Worm (Caenorhabditis elegans) whole organism, L2 larva: ENCODE data around the gene pha-1.

ENCODE experiments used
- C34F6.9 ChIP-seq: fragments of 150-350 bp; optimal IDR thresholded peaks from 2 replicates; lab custom pipeline; 2014; ENCODE audit warnings: missing biosample characterization, missing genetic modification characterization
- F13H6.1 ChIP-seq: sonication (generic microtip); optimal IDR thresholded peaks from 2 replicates; lab custom pipeline; 2016; ENCODE audit warnings: missing genetic modification characterization, missing compliant biosample characterization
- Y55F3AM.14 ChIP-seq: fragments of 200-800 bp; sonication (Bioruptor generic); optimal IDR thresholded peaks from 2 replicates; lab custom pipeline; 2018; ENCODE audit warnings: mild to moderate bottlenecking, missing genetic modification characterization, missing compliant biosample characterization
- ZK546.5 ChIP-seq: sonication (generic microtip); optimal IDR thresholded peaks from 2 replicates; lab custom pipeline; 2017; ENCODE audit warnings: missing biosample characterization, missing genetic modification characterization
- blmp-1 ChIP-seq: sonication (generic microtip); optimal IDR thresholded peaks from 2 replicates; lab custom pipeline; 2017; ENCODE audit warnings: missing genetic modification characterization, mild to moderate bottlenecking, missing compliant biosample characterization, antibody characterized with exemption, moderate library complexity; ENCODE audit not compliant: insufficient read depth
- ceh-82 ChIP-seq: fragments of 150-350 bp; optimal IDR thresholded peaks from 2 replicates; lab custom pipeline; 2014; ENCODE audit warnings: missing biosample characterization, missing genetic modification characterization
- crh-2 ChIP-seq: sonication (generic microtip); optimal IDR thresholded peaks from 2 replicates; lab custom pipeline; 2017; ENCODE audit warnings: missing biosample characterization, missing genetic modification characterization
- egl-27 ChIP-seq: sonication (generic microtip); optimal IDR thresholded peaks from 3 replicates; lab custom pipeline; 2017; ENCODE audit warnings: missing biosample characterization, missing genetic modification reagents, missing genetic modification characterization
- fos-1 ChIP-seq: fragments of 150-350 bp; optimal IDR thresholded peaks from 2 replicates; lab custom pipeline; 2014; ENCODE audit warnings: missing biosample characterization, missing genetic modification characterization
- gmeb-1 ChIP-seq: fragments of 150-350 bp; optimal IDR thresholded peaks from 2 replicates; lab custom pipeline; 2014; ENCODE audit warnings: missing biosample characterization, missing genetic modification characterization
- lin-11 ChIP-seq: fragments of 150-350 bp; sonication (generic microtip); optimal IDR thresholded peaks from 2 replicates; lab custom pipeline; 2014; ENCODE audit warnings: missing biosample characterization, missing genetic modification characterization, inconsistent platforms, mixed read lengths
- lin-13 ChIP-seq: fragments of 150-350 bp; optimal IDR thresholded peaks from 2 replicates; lab custom pipeline; 2014; ENCODE audit warnings: missing biosample characterization, missing genetic modification reagents, missing genetic modification characterization
- lsy-2 ChIP-seq, 2 experiments: fragments of 150-350 bp in 1 of 2; sonication (generic microtip) in 1 of 2; optimal IDR thresholded peaks; 2 replicates each; lab custom pipeline; 2014 to 2017; ENCODE audit warnings: missing biosample characterization in 2 of 2, missing genetic modification characterization in 2 of 2
- mab-5 ChIP-seq: fragments of 150-350 bp; optimal IDR thresholded peaks from 2 replicates; lab custom pipeline; 2014; ENCODE audit warnings: missing biosample characterization, missing genetic modification characterization
- nhr-10 ChIP-seq: sonication (generic microtip); optimal IDR thresholded peaks from 2 replicates; lab custom pipeline; 2017; ENCODE audit warnings: missing biosample characterization, missing genetic modification characterization
- nhr-12 ChIP-seq: fragments of 150-350 bp; optimal IDR thresholded peaks from 2 replicates; lab custom pipeline; 2014; ENCODE audit warnings: missing biosample characterization, missing genetic modification characterization
- nhr-129 ChIP-seq: fragments of 150-350 bp; optimal IDR thresholded peaks from 2 replicates; lab custom pipeline; 2014; ENCODE audit warnings: missing biosample characterization, missing genetic modification characterization
- nhr-21 ChIP-seq: fragments of 150-350 bp; optimal IDR thresholded peaks from 2 replicates; lab custom pipeline; 2014; ENCODE audit warnings: missing biosample characterization, missing genetic modification characterization
- nhr-23 ChIP-seq: fragments of 150-350 bp; optimal IDR thresholded peaks from 2 replicates; lab custom pipeline; 2014; ENCODE audit warnings: missing biosample characterization, missing genetic modification reagents, missing genetic modification characterization
- nhr-25 ChIP-seq: fragments of 150-350 bp; sonication (generic microtip); optimal IDR thresholded peaks from 3 replicates; lab custom pipeline; 2014; ENCODE audit warnings: missing biosample characterization, missing genetic modification characterization
- nhr-6 ChIP-seq: fragments of 150-350 bp; optimal IDR thresholded peaks from 2 replicates; lab custom pipeline; 2014; ENCODE audit warnings: missing biosample characterization, missing genetic modification characterization
- nhr-77 ChIP-seq: fragments of 150-350 bp; optimal IDR thresholded peaks from 2 replicates; lab custom pipeline; 2014; ENCODE audit warnings: missing biosample characterization, missing genetic modification characterization
- sem-4 ChIP-seq: fragments of 150-350 bp; optimal IDR thresholded peaks from 2 replicates; lab custom pipeline; 2014; ENCODE audit warnings: missing biosample characterization, missing genetic modification reagents, missing genetic modification characterization
- sma-3 ChIP-seq: sonication (generic microtip); optimal IDR thresholded peaks from 2 replicates; lab custom pipeline; 2016; ENCODE audit warnings: missing genetic modification reagents, missing genetic modification characterization, missing compliant biosample characterization
- sma-9 ChIP-seq, 2 experiments: fragments of 150-350 bp in 1 of 2; sonication (generic microtip) in 1 of 2; optimal IDR thresholded peaks; 2 replicates each; lab custom pipeline; 2014 to 2016; ENCODE audit warnings: missing genetic modification characterization in 2 of 2, mild to moderate bottlenecking in 1 of 2, missing biosample characterization in 1 of 2, missing compliant biosample characterization in 1 of 2, missing genetic modification reagents in 1 of 2, moderate library complexity in 1 of 2
- snpc-4 ChIP-seq: fragments of 150-350 bp; optimal IDR thresholded peaks from 2 replicates; lab custom pipeline; 2014; ENCODE audit warnings: missing biosample characterization, missing genetic modification characterization
- unc-39 ChIP-seq: fragments of 150-350 bp; optimal IDR thresholded peaks from 2 replicates; lab custom pipeline; 2014; ENCODE audit warnings: missing biosample characterization, missing genetic modification characterization
- unc-55 ChIP-seq: fragments of 150-350 bp; sonication (generic microtip); optimal IDR thresholded peaks from 3 replicates; lab custom pipeline; 2014; ENCODE audit warnings: missing biosample characterization, missing genetic modification reagents, missing genetic modification characterization
- unc-62 ChIP-seq: fragments of 150-350 bp; optimal IDR thresholded peaks from 2 replicates; lab custom pipeline; 2014; ENCODE audit warnings: missing biosample characterization, missing genetic modification reagents, missing genetic modification characterization
- zag-1 ChIP-seq: fragments of 150-350 bp; optimal IDR thresholded peaks from 2 replicates; lab custom pipeline; 2014; ENCODE audit warnings: missing biosample characterization, missing genetic modification characterization
- ztf-1 ChIP-seq: fragments of 200-800 bp; sonication (Bioruptor generic); conservative IDR thresholded peaks from 2 replicates; pipeline ENCODE4 v1.3.6; 2022; ENCODE audit warnings: missing genetic modification characterization, missing compliant biosample characterization
- ztf-4 ChIP-seq: fragments of 150-350 bp; optimal IDR thresholded peaks from 2 replicates; lab custom pipeline; 2014; ENCODE audit warnings: missing biosample characterization, missing genetic modification characterization

The pha-1 gene

ce11 chrIII:11141791-11142490, 10.4 kb downstream of the pha-1 start, which contains the start of the genes Y47D3A.1 and pola-1:
Y47D3A.1 (minus strand) TSS chrIII:11141841.
pola-1 (plus strand) TSS chrIII:11142448.
- peak; percentile 69 for TF ChIP-seq nhr-25
- TF ChIP-seq nhr-129: peak; percentile 86
- no peak for TF ChIP-seq egl-27
- TF ChIP-seq lin-11 (tag; lab: Kevin White, UChicago): peak; percentile 75
- TF ChIP-seq mab-5 (tag; lab: Kevin White, UChicago): no peak
- TF ChIP-seq ztf-4 (tag; lab: Kevin White, UChicago): peak; percentile 26
- TF ChIP-seq sem-4: peak; percentile 18
- TF ChIP-seq sma-9 (GFP tag; optimal IDR thresholded peaks at IDR 0.05; lab: Kevin White, UChicago): no peak
- TF ChIP-seq sma-9 (tag; optimal IDR thresholded peaks at IDR 0.05; lab: Kevin White, UChicago): no peak
- no peak for TF ChIP-seq nhr-23 (tag; lab: Kevin White, UChicago)
- TF ChIP-seq nhr-77 (tag; lab: Kevin White, UChicago): no peak
- TF ChIP-seq unc-55 (GFP tag; lab: Kevin White, UChicago): peak; percentile 94
- peak; percentile 82 for TF ChIP-seq snpc-4 (tag; lab: Kevin White, UChicago)
- TF ChIP-seq lin-13 (GFP tag; lab: Kevin White, UChicago): peak; percentile 93
- peak; percentile 4 for TF ChIP-seq ZK546.5 (tag; lab: Kevin White, UChicago)
- peak; percentile 85 for TF ChIP-seq C34F6.9
- TF ChIP-seq Y55F3AM.14 (GFP tag; lab: Kevin White, UChicago): peak; percentile 16
- no peak for TF ChIP-seq nhr-10 (tag; lab: Kevin White, UChicago)
- TF ChIP-seq unc-39 (tag; lab: Kevin White, UChicago): no peak
- TF ChIP-seq F13H6.1 (tag; lab: Kevin White, UChicago): peak; percentile 66
- TF ChIP-seq sma-3: peak; percentile 86
- peak; percentile 71 for TF ChIP-seq fos-1 (tag; lab: Kevin White, UChicago)
- TF ChIP-seq gmeb-1 (tag; lab: Kevin White, UChicago): peak; percentile 92
- TF ChIP-seq ceh-82: peak; percentile 62
- peak; percentile 36 for TF ChIP-seq nhr-6 (tag; lab: Kevin White, UChicago)
- TF ChIP-seq nhr-12: no peak
- TF ChIP-seq crh-2 (tag; lab: Kevin White, UChicago): peak; percentile 84
- TF ChIP-seq lsy-2 (tag; optimal IDR thresholded peaks at IDR 0.05; lab: Kevin White, UChicago): peak; percentile 48 to 88
- peak; percentile 24 for TF ChIP-seq blmp-1 (tag; lab: Kevin White, UChicago)
- peak; percentile 46 for TF ChIP-seq nhr-21 (tag; lab: Kevin White, UChicago)

- TF ChIP-seq zag-1 (tag; lab: Kevin White, UChicago) (no peak), C34F6.9 (no peak), sma-9 (GFP tag; optimal IDR thresholded peaks at IDR 0.05; lab: Kevin White, UChicago) (no peak), sma-9 (tag; optimal IDR thresholded peaks at IDR 0.05; lab: Kevin White, UChicago) (no peak), ztf-1 (GFP tag; lab: Robert Waterston, UW) (no peak), nhr-129 (no peak)
Observed at ce11 chrIII:11142908-11143307, 11.3 kb downstream of the pha-1 start.

ce11 chrIII:11149254-11149876, 17.8 kb downstream of the pha-1 start:
- no peak for TF ChIP-seq ceh-82
- no peak for TF ChIP-seq lsy-2 (tag; optimal IDR thresholded peaks at IDR 0.05; lab: Kevin White, UChicago)
- no peak for TF ChIP-seq unc-55 (GFP tag; lab: Kevin White, UChicago)
- TF ChIP-seq unc-62 (GFP tag; lab: Kevin White, UChicago): no peak

- no peak for TF ChIP-seq fos-1 (tag; lab: Kevin White, UChicago)
- TF ChIP-seq mab-5 (tag; lab: Kevin White, UChicago): no peak
- TF ChIP-seq sma-3: no peak
- TF ChIP-seq, all 48 proteins: peak for 0
Observed at ce11 chrIII:11154527-11154926, 23.0 kb downstream of the pha-1 start, which contains the start of gene cku-70. cku-70 (plus strand) TSS chrIII:11154827.
